Fruit fly (Drosophila melanogaster) whole organism, embryonic: Measurements from ENCODE around the gene Gmap.

Experiments
- Asciz ChIP-seq: fragments of 200-800 bp; sonication (Bioruptor generic); optimal IDR thresholded peaks from 2 replicates; lab custom pipeline; 2017; ENCODE audit warnings: missing biosample characterization, mild to moderate bottlenecking, missing genetic modification characterization, missing genetic modification reagents
- CG10979 ChIP-seq: fragments of 200-800 bp; sonication (Bioruptor generic); optimal IDR thresholded peaks from 2 replicates; lab custom pipeline; 2018; ENCODE audit warnings: missing biosample characterization, mild to moderate bottlenecking, missing genetic modification characterization, moderate library complexity
- CG11247 ChIP-seq: fragments of 200-800 bp; sonication (Bioruptor generic); IDR thresholded peaks from 2 replicates; pipeline ENCODE4 v1.3.6; 2022; ENCODE audit warnings: missing biosample characterization, missing genetic modification characterization
- CG12104 ChIP-seq: fragments of 200-800 bp; sonication (Bioruptor generic); optimal IDR thresholded peaks from 3 replicates; lab custom pipeline; 2016; ENCODE audit warnings: missing biosample characterization, missing genetic modification characterization
- CG15696 ChIP-seq: fragments of 200-800 bp; sonication (Bioruptor generic); optimal IDR thresholded peaks from 2 replicates; lab custom pipeline; 2019; ENCODE audit warnings: missing biosample characterization, mild to moderate bottlenecking, missing genetic modification characterization, moderate library complexity
- CG1647 ChIP-seq: fragments of 200-800 bp; sonication (Bioruptor generic); optimal IDR thresholded peaks from 3 replicates; lab custom pipeline; 2016; ENCODE audit warnings: missing biosample characterization, missing genetic modification characterization
- CG16815 ChIP-seq: fragments of 200-800 bp; sonication (Bioruptor generic); optimal IDR thresholded peaks from 3 replicates; lab custom pipeline; 2017; ENCODE audit warnings: missing biosample characterization, mild to moderate bottlenecking, missing genetic modification characterization
- CG17328 ChIP-seq: fragments of 200-800 bp; sonication (Bioruptor generic); IDR thresholded peaks from 2 replicates; pipeline ENCODE4 v1.3.6; 2022; ENCODE audit warnings: missing biosample characterization, missing genetic modification characterization
- CG2120 ChIP-seq: fragments of 200-800 bp; sonication (Bioruptor generic); optimal IDR thresholded peaks from 3 replicates; lab custom pipeline; 2016; ENCODE audit warnings: missing biosample characterization, missing genetic modification characterization
- CG32767 ChIP-seq: fragments of 200-800 bp; sonication (Bioruptor generic); IDR thresholded peaks from 2 replicates; pipeline ENCODE4 v1.3.6; 2022; ENCODE audit warnings: missing biosample characterization, missing genetic modification characterization
- CG3995 ChIP-seq: fragments of 200-800 bp; sonication (Bioruptor generic); optimal IDR thresholded peaks from 3 replicates; lab custom pipeline; 2016; ENCODE audit warnings: missing biosample characterization, missing genetic modification characterization
- CG7271 ChIP-seq: fragments of 200-800 bp; sonication (Bioruptor generic); optimal IDR thresholded peaks from 2 replicates; lab custom pipeline; 2018; ENCODE audit warnings: missing biosample characterization, mild to moderate bottlenecking, missing genetic modification characterization, moderate library complexity
- CG7556 ChIP-seq: fragments of 200-800 bp; sonication (Bioruptor generic); optimal IDR thresholded peaks from 2 replicates; lab custom pipeline; 2017; ENCODE audit warnings: missing biosample characterization, mild to moderate bottlenecking, missing genetic modification characterization
- CG7963 ChIP-seq: fragments of 200-800 bp; sonication (Bioruptor generic); IDR thresholded peaks from 3 replicates; pipeline ENCODE4 v1.3.6; 2022; ENCODE audit warnings: missing biosample characterization, missing genetic modification characterization; ENCODE audit not compliant: partially characterized antibody
- CG9215 ChIP-seq: fragments of 200-800 bp; sonication (Bioruptor generic); IDR thresholded peaks from 2 replicates; pipeline ENCODE4 v1.3.6; 2022; ENCODE audit warnings: missing biosample characterization, missing genetic modification characterization
- CG9437 ChIP-seq: fragments of 200-800 bp; sonication (Bioruptor generic); optimal IDR thresholded peaks from 2 replicates; lab custom pipeline; 2018; ENCODE audit warnings: missing biosample characterization, mild to moderate bottlenecking, missing genetic modification characterization
- CG9609 ChIP-seq: fragments of 200-800 bp; sonication (Bioruptor generic); optimal IDR thresholded peaks from 3 replicates; lab custom pipeline; 2016; ENCODE audit warnings: missing biosample characterization, missing genetic modification characterization
- CG9817 ChIP-seq: fragments of 200-800 bp; sonication (Bioruptor generic); optimal IDR thresholded peaks from 2 replicates; lab custom pipeline; 2018; ENCODE audit warnings: missing biosample characterization, mild to moderate bottlenecking, missing genetic modification characterization, moderate library complexity
- Camta ChIP-seq: fragments of 200-800 bp; sonication (Bioruptor generic); optimal IDR thresholded peaks from 2 replicates; lab custom pipeline; 2016; ENCODE audit warnings: missing biosample characterization, missing genetic modification characterization
- CkIIα-i1 ChIP-seq: fragments of 200-800 bp; sonication (Bioruptor generic); IDR thresholded peaks from 2 replicates; pipeline ENCODE4 v1.3.6; 2022; ENCODE audit warnings: missing biosample characterization, missing genetic modification characterization
- Dbx ChIP-seq: fragments of 200-800 bp; sonication (Bioruptor generic); IDR thresholded peaks from 3 replicates; pipeline ENCODE4 v1.3.6; 2022; ENCODE audit warnings: missing biosample characterization, missing genetic modification characterization
- MESR4 ChIP-seq: fragments of 200-800 bp; sonication (Bioruptor generic); optimal IDR thresholded peaks from 2 replicates; lab custom pipeline; 2018; ENCODE audit warnings: missing biosample characterization, mild to moderate bottlenecking, missing genetic modification characterization, moderate library complexity
- Mes4 ChIP-seq: fragments of 200-800 bp; sonication (Bioruptor generic); optimal IDR thresholded peaks from 2 replicates; lab custom pipeline; 2016; ENCODE audit warnings: missing biosample characterization, missing genetic modification characterization
- NC2α ChIP-seq: fragments of 200-800 bp; sonication (Bioruptor generic); optimal IDR thresholded peaks from 2 replicates; lab custom pipeline; 2016; ENCODE audit warnings: missing biosample characterization, missing genetic modification characterization
- NC2β ChIP-seq: fragments of 200-800 bp; sonication (Bioruptor generic); optimal IDR thresholded peaks from 2 replicates; lab custom pipeline; 2016; ENCODE audit warnings: missing biosample characterization, missing genetic modification characterization
- Nf-YB ChIP-seq: fragments of 200-800 bp; sonication (Bioruptor generic); optimal IDR thresholded peaks from 3 replicates; lab custom pipeline; 2019; ENCODE audit warnings: missing biosample characterization, mild to moderate bottlenecking, missing genetic modification characterization, moderate library complexity
- Poxn ChIP-seq: fragments of 200-800 bp; sonication (Bioruptor generic); IDR thresholded peaks from 2 replicates; pipeline ENCODE4 v1.3.6; 2022; ENCODE audit warnings: missing biosample characterization, missing genetic modification characterization
- Rx ChIP-seq: fragments of 200-800 bp; sonication (Bioruptor generic); IDR thresholded peaks from 2 replicates; pipeline ENCODE4 v1.3.6; 2022; ENCODE audit warnings: missing biosample characterization, missing genetic modification characterization
- Side ChIP-seq: fragments of 200-800 bp; sonication (Bioruptor generic); optimal IDR thresholded peaks from 2 replicates; lab custom pipeline; 2016; ENCODE audit warnings: missing biosample characterization, missing genetic modification characterization
- Sry-δ ChIP-seq: fragments of 200-800 bp; sonication (Bioruptor generic); optimal IDR thresholded peaks from 2 replicates; lab custom pipeline; 2016; ENCODE audit warnings: missing biosample characterization, missing genetic modification characterization
- ac ChIP-seq: fragments of 200-800 bp; sonication (Bioruptor generic); optimal IDR thresholded peaks from 3 replicates; lab custom pipeline; 2017; ENCODE audit warnings: missing biosample characterization, mild to moderate bottlenecking, missing genetic modification characterization
- ap ChIP-seq: fragments of 200-800 bp; sonication (Bioruptor generic); IDR thresholded peaks from 2 replicates; pipeline ENCODE4 v1.3.6; 2022; ENCODE audit warnings: missing biosample characterization, missing genetic modification characterization
- crc ChIP-seq: fragments of 200-800 bp; sonication (Bioruptor generic); optimal IDR thresholded peaks from 2 replicates; lab custom pipeline; 2016; ENCODE audit warnings: missing biosample characterization, missing genetic modification characterization
- danr ChIP-seq: fragments of 200-800 bp; sonication (Bioruptor generic); IDR thresholded peaks from 2 replicates; pipeline ENCODE4 v1.3.6; 2022; ENCODE audit warnings: missing biosample characterization, missing genetic modification characterization
- ewg ChIP-seq: fragments of 200-800 bp; sonication (Bioruptor generic); optimal IDR thresholded peaks from 3 replicates; lab custom pipeline; 2017; ENCODE audit warnings: mild to moderate bottlenecking, missing biosample characterization, missing genetic modification reagents, missing genetic modification characterization
- exex ChIP-seq: fragments of 200-800 bp; sonication (Bioruptor generic); optimal IDR thresholded peaks from 4 replicates; lab custom pipeline; 2018; ENCODE audit warnings: missing biosample characterization, mild to moderate bottlenecking, missing genetic modification characterization, moderate library complexity
- hth ChIP-seq: fragments of >200 bp; optimal IDR thresholded peaks from 2 replicates; lab custom pipeline; 2017; ENCODE audit warnings: inconsistent platforms
- nmo ChIP-seq: fragments of 200-800 bp; sonication (Bioruptor generic); optimal IDR thresholded peaks from 2 replicates; lab custom pipeline; 2018; ENCODE audit warnings: missing biosample characterization, mild to moderate bottlenecking, missing genetic modification characterization, moderate library complexity
- p53 ChIP-seq: fragments of 200-800 bp; sonication (Bioruptor generic); optimal IDR thresholded peaks from 2 replicates; lab custom pipeline; 2016; ENCODE audit warnings: missing biosample characterization, missing genetic modification characterization
- peb ChIP-seq: fragments of 200-800 bp; sonication (Bioruptor generic); IDR thresholded peaks from 2 replicates; pipeline ENCODE4 v1.3.6; 2022; ENCODE audit warnings: missing biosample characterization, missing genetic modification characterization
- pho ChIP-seq: fragments of 200-800 bp; sonication (Bioruptor generic); optimal IDR thresholded peaks from 2 replicates; lab custom pipeline; 2016; ENCODE audit warnings: missing biosample characterization, missing genetic modification characterization
- repo ChIP-seq: fragments of 200-800 bp; sonication (Bioruptor generic); optimal IDR thresholded peaks from 2 replicates; lab custom pipeline; 2016; ENCODE audit warnings: missing biosample characterization, missing genetic modification characterization
- rib ChIP-seq: fragments of 200-800 bp; sonication (Bioruptor generic); IDR thresholded peaks from 2 replicates; pipeline ENCODE4 v1.3.6; 2022; ENCODE audit warnings: missing biosample characterization, missing genetic modification characterization
- row ChIP-seq: fragments of 200-800 bp; sonication (Bioruptor generic); IDR thresholded peaks from 3 replicates; pipeline ENCODE4 v1.3.6; 2022; ENCODE audit warnings: missing biosample characterization, missing genetic modification characterization
- salm ChIP-seq: fragments of 200-800 bp; sonication (Bioruptor generic); optimal IDR thresholded peaks from 2 replicates; lab custom pipeline; 2018; ENCODE audit warnings: missing biosample characterization, mild to moderate bottlenecking, missing genetic modification characterization
- sim ChIP-seq: fragments of 200-800 bp; sonication (Bioruptor generic); IDR thresholded peaks from 2 replicates; pipeline ENCODE4 v1.3.6; 2022; ENCODE audit warnings: missing biosample characterization, missing genetic modification characterization
- sisA ChIP-seq: fragments of 200-800 bp; sonication (Bioruptor generic); IDR thresholded peaks from 2 replicates; pipeline ENCODE4 v1.3.6; 2022; ENCODE audit warnings: missing biosample characterization, missing genetic modification characterization
- stwl ChIP-seq: fragments of 200-800 bp; sonication (Bioruptor generic); optimal IDR thresholded peaks from 3 replicates; lab custom pipeline; 2018; ENCODE audit warnings: missing biosample characterization, mild to moderate bottlenecking, missing genetic modification characterization, moderate library complexity
- sug ChIP-seq: fragments of 200-800 bp; optimal IDR thresholded peaks from 2 replicates; lab custom pipeline; 2019; ENCODE audit warnings: missing biosample characterization, mild to moderate bottlenecking, missing genetic modification characterization, moderate library complexity
- tin ChIP-seq: fragments of 200-800 bp; sonication (Bioruptor generic); optimal IDR thresholded peaks from 3 replicates; lab custom pipeline; 2016; ENCODE audit warnings: missing biosample characterization, missing genetic modification characterization
- tna ChIP-seq: fragments of 200-800 bp; sonication (Bioruptor generic); IDR thresholded peaks from 2 replicates; pipeline ENCODE4 v1.3.6; 2022; ENCODE audit warnings: missing biosample characterization, missing genetic modification characterization; ENCODE audit not compliant: partially characterized antibody
- ttk ChIP-seq: fragments of 200-800 bp; sonication (Bioruptor generic); IDR thresholded peaks from 2 replicates; pipeline ENCODE4 v2.1.2; 2022; ENCODE audit warnings: missing biosample characterization, missing genetic modification characterization
- tx ChIP-seq: fragments of 200-800 bp; sonication (Bioruptor generic); optimal IDR thresholded peaks from 2 replicates; lab custom pipeline; 2016; ENCODE audit warnings: missing biosample characterization, missing genetic modification characterization

Gene Gmap

DNA sequence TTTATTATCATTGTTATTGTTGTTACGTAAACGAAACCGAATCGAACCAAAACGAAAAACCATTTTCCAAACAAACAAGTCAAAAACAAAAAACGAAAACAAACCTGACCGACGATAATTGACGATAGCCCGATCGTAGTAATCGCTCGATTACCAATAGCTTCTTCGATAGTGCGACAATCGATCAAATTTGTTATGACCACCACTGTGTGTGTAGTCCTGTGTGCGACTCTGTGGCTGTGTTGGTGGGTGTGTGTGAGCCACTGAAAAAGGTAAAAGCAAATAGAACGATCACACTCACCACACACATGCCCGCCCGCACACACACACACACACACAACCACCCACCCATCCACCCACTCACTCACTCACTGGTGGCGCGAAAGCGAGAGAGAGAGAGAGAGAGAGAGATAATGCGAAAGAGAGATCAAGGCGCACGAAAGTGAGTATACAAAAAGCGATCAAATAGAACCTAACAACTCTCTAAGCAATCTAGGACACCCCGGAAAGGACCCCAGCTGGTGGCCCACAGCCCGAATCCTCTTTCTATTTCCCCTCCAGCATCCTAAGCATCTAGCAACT lies 2.2 kb upstream of the Gmap start (continued):
- TF ChIP-seq ac (GFP tag; lab: Kevin White, UChicago) = no peak
- no peak for TF ChIP-seq CG9437 (GFP tag; lab: Kevin White, UChicago)
- no peak for TF ChIP-seq CG7271
- no peak for TF ChIP-seq CG17328 (GFP tag; lab: Robert Waterston, UW)
- TF ChIP-seq CG10979 (tag; lab: Kevin White, UChicago) = no peak
- no peak for TF ChIP-seq tin (GFP tag; lab: Kevin White, UChicago)
- no peak for TF ChIP-seq danr (GFP tag; lab: Robert Waterston, UW)
- TF ChIP-seq CG12104 = no peak
- no peak for TF ChIP-seq exex (tag; lab: Kevin White, UChicago)
- no peak for TF ChIP-seq ap (GFP tag; lab: Robert Waterston, UW)
- TF ChIP-seq CG9609 = no peak
- TF ChIP-seq CG15696 (tag; lab: Kevin White, UChicago) = no peak
- no peak for TF ChIP-seq CG7556 (GFP tag; lab: Kevin White, UChicago)
- TF ChIP-seq Mes4 (GFP tag; lab: Kevin White, UChicago) = no peak
- TF ChIP-seq hth (lab: Kevin White, UChicago) = no peak
- no peak for TF ChIP-seq NC2α (GFP tag; lab: Kevin White, UChicago)
- no peak for TF ChIP-seq CG9817 (tag; lab: Kevin White, UChicago)
- peak; percentile 59; the same call in 1 of the 2 replicates for TF ChIP-seq tna
- no peak for TF ChIP-seq CG3995
- no peak for TF ChIP-seq ttk (GFP tag; lab: Robert Waterston, UW)
- TF ChIP-seq CG7963 (GFP tag; lab: Robert Waterston, UW) = peak; percentile 74
- TF ChIP-seq rib (GFP tag; lab: Robert Waterston, UW) = no peak
- TF ChIP-seq CG32767 (GFP tag; lab: Robert Waterston, UW) = no peak
- TF ChIP-seq stwl (tag; lab: Kevin White, UChicago) = peak; percentile 56
- TF ChIP-seq tx (GFP tag; lab: Kevin White, UChicago) = no peak
- TF ChIP-seq Dbx (GFP tag; lab: Robert Waterston, UW) = no peak
- no peak for TF ChIP-seq salm (tag; lab: Kevin White, UChicago)
- no peak for TF ChIP-seq peb
- TF ChIP-seq Camta (GFP tag; lab: Kevin White, UChicago) = no peak
- no peak for TF ChIP-seq crc (GFP tag; lab: Kevin White, UChicago)
- no peak for TF ChIP-seq Asciz (GFP tag; lab: Kevin White, UChicago)
- TF ChIP-seq Sry-δ (GFP tag; lab: Kevin White, UChicago) = peak; percentile 53
- TF ChIP-seq nmo = no peak
- TF ChIP-seq ewg (GFP tag; lab: Kevin White, UChicago) = no peak
- no peak for TF ChIP-seq CG11247 (GFP tag; lab: Robert Waterston, UW)
- no peak for TF ChIP-seq Rx (GFP tag; lab: Robert Waterston, UW)
- no peak for TF ChIP-seq sug (tag; lab: Kevin White, UChicago)
- TF ChIP-seq repo (GFP tag; lab: Kevin White, UChicago) = no peak
- no peak for TF ChIP-seq CG9215 (GFP tag; lab: Robert Waterston, UW)
- no peak for TF ChIP-seq CG1647 (GFP tag; lab: Kevin White, UChicago)
- no peak for TF ChIP-seq MESR4 (GFP tag; lab: Kevin White, UChicago)
- no peak for TF ChIP-seq CkIIα-i1 (GFP tag; lab: Robert Waterston, UW)
- no peak for TF ChIP-seq NC2β (GFP tag; lab: Kevin White, UChicago)
- no peak for TF ChIP-seq pho (GFP tag; lab: Kevin White, UChicago)
- no peak for TF ChIP-seq row
- no peak for TF ChIP-seq Poxn (GFP tag; lab: Robert Waterston, UW)
- TF ChIP-seq CG2120 = no peak
- no peak for TF ChIP-seq sisA
- TF ChIP-seq sim (GFP tag; lab: Robert Waterston, UW) = no peak
- TF ChIP-seq Side (GFP tag; lab: Kevin White, UChicago) = no peak
- TF ChIP-seq CG16815 (GFP tag; lab: Kevin White, UChicago) = no peak
- no peak for TF ChIP-seq Nf-YB (GFP tag; lab: Kevin White, UChicago)
- TF ChIP-seq p53 (GFP tag; lab: Kevin White, UChicago) = no peak
